Worm (Caenorhabditis elegans) whole organism, mixed stage, embryonic: ENCODE data around the gene F02D10.2.

ENCODE experiments used
- M03D4.4 ChIP-seq: sonication (generic microtip); optimal IDR thresholded peaks from 2 replicates; lab custom pipeline; 2017; ENCODE audit warnings: mild to moderate bottlenecking, missing genetic modification characterization, missing compliant biosample characterization
- bed-3 ChIP-seq: fragments of 200-800 bp; sonication (Bioruptor generic); optimal IDR thresholded peaks from 3 replicates; lab custom pipeline; 2018; ENCODE audit warnings: mild to moderate bottlenecking, missing genetic modification characterization, moderate library complexity, missing compliant biosample characterization
- blmp-1 ChIP-seq: fragments of 150-350 bp; optimal IDR thresholded peaks from 2 replicates; lab custom pipeline; 2014; ENCODE audit warnings: missing biosample characterization, missing genetic modification characterization
- ceh-39 ChIP-seq: fragments of 150-350 bp; optimal IDR thresholded peaks from 2 replicates; lab custom pipeline; 2014; ENCODE audit warnings: missing biosample characterization, missing genetic modification characterization
- ceh-83 ChIP-seq: fragments of 200-800 bp; sonication (Bioruptor generic); optimal IDR thresholded peaks from 2 replicates; lab custom pipeline; 2018; ENCODE audit warnings: mild to moderate bottlenecking, missing genetic modification characterization, missing compliant biosample characterization
- ces-1 ChIP-seq: fragments of 150-350 bp; optimal IDR thresholded peaks from 2 replicates; lab custom pipeline; 2014; ENCODE audit warnings: missing biosample characterization, missing genetic modification reagents, missing genetic modification characterization
- cnd-1 ChIP-seq: fragments of 200-800 bp; sonication (Bioruptor generic); optimal IDR thresholded peaks from 2 replicates; lab custom pipeline; 2018; ENCODE audit warnings: mild to moderate bottlenecking, missing genetic modification characterization, missing compliant biosample characterization
- drap-1 ChIP-seq: fragments of 200-800 bp; sonication (Bioruptor generic); optimal IDR thresholded peaks from 3 replicates; lab custom pipeline; 2018; ENCODE audit warnings: mild to moderate bottlenecking, missing genetic modification characterization, missing compliant biosample characterization
- elt-1 ChIP-seq: sonication (generic microtip); optimal IDR thresholded peaks from 2 replicates; lab custom pipeline; 2017; ENCODE audit warnings: missing genetic modification characterization, mild to moderate bottlenecking, missing compliant biosample characterization, antibody characterized with exemption, moderate library complexity, borderline replicate concordance; ENCODE audit not compliant: insufficient read depth
- elt-3 ChIP-seq: fragments of 150-350 bp; optimal IDR thresholded peaks from 2 replicates; lab custom pipeline; 2014; ENCODE audit warnings: missing biosample characterization, missing genetic modification characterization
- flh-1 ChIP-seq: fragments of 200-800 bp; sonication (Bioruptor generic); optimal IDR thresholded peaks from 2 replicates; lab custom pipeline; 2018; ENCODE audit warnings: mild to moderate bottlenecking, missing genetic modification characterization, moderate library complexity, missing compliant biosample characterization
- ham-2 ChIP-seq: fragments of 200-800 bp; sonication (Bioruptor generic); optimal IDR thresholded peaks from 2 replicates; lab custom pipeline; 2018; ENCODE audit warnings: mild to moderate bottlenecking, missing genetic modification characterization, missing compliant biosample characterization
- hlh-1 ChIP-seq: fragments of 150-350 bp; optimal IDR thresholded peaks from 2 replicates; lab custom pipeline; 2014; ENCODE audit warnings: missing biosample characterization, missing genetic modification reagents, missing genetic modification characterization
- lin-13 ChIP-seq: fragments of 150-350 bp; optimal IDR thresholded peaks from 2 replicates; lab custom pipeline; 2014; ENCODE audit warnings: missing biosample characterization, missing genetic modification characterization
- lsy-2 ChIP-seq: fragments of 150-350 bp; optimal IDR thresholded peaks from 2 replicates; lab custom pipeline; 2014; ENCODE audit warnings: missing biosample characterization, missing genetic modification characterization
- mab-5 ChIP-seq: fragments of 150-350 bp; optimal IDR thresholded peaks from 2 replicates; lab custom pipeline; 2014; ENCODE audit warnings: missing biosample characterization, missing genetic modification characterization
- mls-2 ChIP-seq: sonication (generic microtip); optimal IDR thresholded peaks from 2 replicates; lab custom pipeline; 2016; ENCODE audit warnings: mild to moderate bottlenecking, missing genetic modification characterization, moderate library complexity, missing compliant biosample characterization
- nhr-12 ChIP-seq: fragments of 150-350 bp; optimal IDR thresholded peaks from 2 replicates; lab custom pipeline; 2014; ENCODE audit warnings: missing biosample characterization, missing genetic modification characterization
- nhr-2 ChIP-seq: fragments of 150-350 bp; optimal IDR thresholded peaks from 2 replicates; lab custom pipeline; 2014; ENCODE audit warnings: missing biosample characterization, missing genetic modification characterization
- nhr-237 ChIP-seq: fragments of 150-350 bp; optimal IDR thresholded peaks from 2 replicates; lab custom pipeline; 2014; ENCODE audit warnings: missing biosample characterization, missing genetic modification characterization
- nhr-28 ChIP-seq: fragments of 150-350 bp; optimal IDR thresholded peaks from 2 replicates; lab custom pipeline; 2014; ENCODE audit warnings: missing biosample characterization, missing genetic modification characterization
- nhr-76 ChIP-seq: sonication (generic microtip); optimal IDR thresholded peaks from 2 replicates; lab custom pipeline; 2017; ENCODE audit warnings: missing biosample characterization, missing genetic modification characterization
- pha-4 ChIP-seq: fragments of 150-350 bp; optimal IDR thresholded peaks from 2 replicates; lab custom pipeline; 2018; ENCODE audit warnings: missing biosample characterization, missing genetic modification reagents, missing genetic modification characterization
- snpc-4 ChIP-seq: fragments of 150-350 bp; optimal IDR thresholded peaks from 2 replicates; lab custom pipeline; 2014; ENCODE audit warnings: missing biosample characterization, missing genetic modification characterization
- sptf-1 ChIP-seq: sonication (generic microtip); optimal IDR thresholded peaks from 2 replicates; lab custom pipeline; 2017; ENCODE audit warnings: mild to moderate bottlenecking, missing genetic modification characterization, moderate library complexity, missing compliant biosample characterization
- tbx-8 ChIP-seq: fragments of 200-800 bp; sonication (Bioruptor generic); optimal IDR thresholded peaks from 2 replicates; lab custom pipeline; 2018; ENCODE audit warnings: mild to moderate bottlenecking, missing genetic modification characterization, moderate library complexity, missing compliant biosample characterization
- unc-120 ChIP-seq: sonication (generic microtip); optimal IDR thresholded peaks from 2 replicates; lab custom pipeline; 2017; ENCODE audit warnings: missing genetic modification characterization, missing compliant biosample characterization; ENCODE audit not compliant: poor library complexity, severe bottlenecking
- unc-39 ChIP-seq: fragments of 150-350 bp; optimal IDR thresholded peaks from 2 replicates; lab custom pipeline; 2014; ENCODE audit warnings: missing biosample characterization, missing genetic modification characterization
- unc-62 ChIP-seq: fragments of 150-350 bp; optimal IDR thresholded peaks from 2 replicates; lab custom pipeline; 2014; ENCODE audit warnings: missing biosample characterization, missing genetic modification reagents, missing genetic modification characterization
- zip-8 ChIP-seq: fragments of 150-350 bp; optimal IDR thresholded peaks from 2 replicates; lab custom pipeline; 2014; ENCODE audit warnings: missing biosample characterization, missing genetic modification characterization
- ztf-11 ChIP-seq: fragments of 150-350 bp; optimal IDR thresholded peaks from 2 replicates; lab custom pipeline; 2014; ENCODE audit warnings: missing biosample characterization, missing genetic modification characterization

The F02D10.2 gene

DNA sequence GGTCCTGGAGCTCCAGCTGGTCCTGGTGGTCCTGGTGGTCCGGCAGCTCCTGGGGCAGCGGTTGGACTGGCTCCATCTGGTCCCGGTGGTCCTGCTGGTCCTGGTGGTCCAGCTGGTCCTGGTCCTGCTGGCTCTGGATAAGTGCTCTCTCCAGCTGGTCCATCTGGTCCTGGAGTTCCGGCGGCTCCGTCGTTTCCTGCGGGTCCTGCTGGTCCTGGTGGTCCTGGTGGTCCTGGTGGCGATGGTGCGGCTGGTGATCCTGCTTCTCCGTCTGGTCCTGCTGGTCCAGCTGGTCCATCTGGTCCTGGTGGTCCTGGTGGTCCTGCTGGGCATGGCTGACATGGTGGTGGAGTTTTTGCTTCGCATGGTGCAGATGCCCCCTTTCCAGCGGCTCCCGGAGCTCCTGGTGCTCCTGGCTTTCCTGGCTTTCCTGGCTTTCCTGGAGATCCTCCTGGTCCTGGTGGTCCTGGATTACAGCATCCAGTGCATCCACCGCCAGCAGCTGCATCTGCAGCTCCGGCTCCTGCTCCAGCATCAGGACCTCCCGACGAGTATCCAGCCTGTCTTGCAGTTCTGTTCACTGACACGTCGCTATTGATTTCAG lies 46.6 kb upstream of the F02D10.2 start:
- TF ChIP-seq flh-1 (GFP tag; lab: Kevin White, UChicago): no peak
- TF ChIP-seq hlh-1: no peak
- no peak for TF ChIP-seq mls-2
- TF ChIP-seq drap-1 (GFP tag; lab: Kevin White, UChicago): no peak
- no peak for TF ChIP-seq unc-62 (GFP tag; lab: Kevin White, UChicago)
- no peak for TF ChIP-seq ztf-11
- TF ChIP-seq ces-1 (GFP tag; lab: Kevin White, UChicago): no peak
- TF ChIP-seq bed-3 (GFP tag; lab: Kevin White, UChicago): no peak
- no peak for TF ChIP-seq nhr-28 (tag; lab: Kevin White, UChicago)
- TF ChIP-seq zip-8: no peak
- no peak for TF ChIP-seq lsy-2 (tag; lab: Kevin White, UChicago)
- TF ChIP-seq nhr-237 (tag; lab: Kevin White, UChicago): no peak
- no peak for TF ChIP-seq pha-4 (tag; lab: Kevin White, UChicago)

DNA sequence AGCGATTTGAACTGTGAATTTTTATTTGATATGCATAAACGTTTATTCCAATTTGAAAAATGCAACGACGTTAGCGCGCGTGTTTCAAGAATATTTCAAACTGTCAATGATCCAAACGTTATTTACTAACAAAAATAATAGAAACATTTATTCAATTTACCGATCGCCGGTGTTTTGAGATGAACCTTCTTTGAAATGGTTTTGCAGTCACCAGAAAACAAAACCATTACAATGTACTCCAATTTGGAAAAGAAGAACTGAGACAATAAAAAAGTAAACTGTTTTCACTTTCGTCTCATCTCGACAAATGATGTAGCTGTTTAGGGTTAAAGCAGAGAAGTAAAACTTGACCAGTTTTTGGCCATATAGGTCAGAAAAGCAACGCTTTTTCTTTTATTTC lies 43.5 kb upstream of the F02D10.2 start, which contains the start of gene H06A10.1:
TSS of gene H06A10.1 (plus strand) at position 301 of the 400 bp plus-strand sequence.
- TF ChIP-seq unc-39 (tag; lab: Kevin White, UChicago): no peak
- TF ChIP-seq nhr-76 (tag; lab: Kevin White, UChicago): no peak
- no peak for TF ChIP-seq nhr-12 (tag; lab: Kevin White, UChicago)
- no peak for TF ChIP-seq flh-1 (GFP tag; lab: Kevin White, UChicago)
- no peak for TF ChIP-seq drap-1 (GFP tag; lab: Kevin White, UChicago)
- no peak for TF ChIP-seq ces-1 (GFP tag; lab: Kevin White, UChicago)
- TF ChIP-seq pha-4 (tag; lab: Kevin White, UChicago): no peak
- TF ChIP-seq mab-5 (tag; lab: Kevin White, UChicago): no peak
- TF ChIP-seq mls-2: no peak
- no peak for TF ChIP-seq bed-3 (GFP tag; lab: Kevin White, UChicago)
- TF ChIP-seq M03D4.4 (tag; lab: Kevin White, UChicago): no peak
- no peak for TF ChIP-seq ceh-39 (tag; lab: Kevin White, UChicago)
- no peak for TF ChIP-seq ceh-83 (GFP tag; lab: Kevin White, UChicago)
- TF ChIP-seq snpc-4 (tag; lab: Kevin White, UChicago): no peak
- no peak for TF ChIP-seq elt-1
- no peak for TF ChIP-seq lin-13 (tag; lab: Kevin White, UChicago)
- no peak for TF ChIP-seq hlh-1
- no peak for TF ChIP-seq cnd-1 (tag; lab: Kevin White, UChicago)
- TF ChIP-seq blmp-1 (tag; lab: Kevin White, UChicago): no peak

ce11 chrX:13506493-13506892 lies 42.8 kb upstream of the F02D10.2 start:
- TF ChIP-seq sptf-1 (tag; lab: Kevin White, UChicago): no peak
- no peak for TF ChIP-seq hlh-1
- no peak for TF ChIP-seq mab-5 (tag; lab: Kevin White, UChicago)
- TF ChIP-seq nhr-76 (tag; lab: Kevin White, UChicago): no peak
- TF ChIP-seq nhr-2: no peak
- no peak for TF ChIP-seq ceh-39 (tag; lab: Kevin White, UChicago)
- no peak for TF ChIP-seq flh-1 (GFP tag; lab: Kevin White, UChicago)
- no peak for TF ChIP-seq tbx-8 (GFP tag; lab: Kevin White, UChicago)
- TF ChIP-seq blmp-1 (tag; lab: Kevin White, UChicago): no peak
- TF ChIP-seq zip-8: no peak
- no peak for TF ChIP-seq snpc-4 (tag; lab: Kevin White, UChicago)
- no peak for TF ChIP-seq cnd-1 (tag; lab: Kevin White, UChicago)
- no peak for TF ChIP-seq ceh-83 (GFP tag; lab: Kevin White, UChicago)
- TF ChIP-seq ham-2 (GFP tag; lab: Kevin White, UChicago): no peak
- TF ChIP-seq lin-13 (tag; lab: Kevin White, UChicago): no peak
- TF ChIP-seq unc-120: no peak
- TF ChIP-seq ces-1 (GFP tag; lab: Kevin White, UChicago): no peak
- no peak for TF ChIP-seq elt-3 (tag; lab: Kevin White, UChicago)
- TF ChIP-seq, all 35 proteins: peak for 0

DNA sequence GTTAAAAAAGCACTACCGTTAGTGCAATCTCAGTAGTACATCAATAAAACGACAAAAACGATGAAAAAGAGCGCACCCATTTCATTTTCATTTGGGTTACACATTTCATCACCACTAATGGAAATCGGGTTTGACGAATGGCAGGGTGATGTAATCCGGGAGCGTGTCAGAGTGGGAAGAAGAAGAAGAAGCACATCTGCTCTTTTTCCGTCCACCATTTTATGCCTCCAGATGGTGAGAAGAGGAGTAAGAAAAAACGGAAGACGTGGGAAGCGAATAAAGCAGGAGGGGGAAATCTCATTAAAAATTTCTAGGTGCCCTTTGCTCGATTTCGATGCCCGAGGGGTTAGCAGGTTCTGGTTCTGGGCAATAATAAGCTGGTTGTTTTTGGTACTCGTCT lies 42.4 kb upstream of the F02D10.2 start:
- TF ChIP-seq ces-1 (GFP tag; lab: Kevin White, UChicago) (peak; percentile 81), lsy-2 (tag; lab: Kevin White, UChicago) (no peak)

ce11 chrX:13505201-13505600 lies 41.5 kb upstream of the F02D10.2 start:
- no peak for TF ChIP-seq elt-3 (tag; lab: Kevin White, UChicago)
- no peak for TF ChIP-seq pha-4 (tag; lab: Kevin White, UChicago)
- TF ChIP-seq ces-1 (GFP tag; lab: Kevin White, UChicago): peak; percentile 73
- no peak for TF ChIP-seq nhr-237 (tag; lab: Kevin White, UChicago)
